Worm (Caenorhabditis elegans): ENCODE measurements around the gene F59E12.3.

The F59E12.3 gene

DNA sequence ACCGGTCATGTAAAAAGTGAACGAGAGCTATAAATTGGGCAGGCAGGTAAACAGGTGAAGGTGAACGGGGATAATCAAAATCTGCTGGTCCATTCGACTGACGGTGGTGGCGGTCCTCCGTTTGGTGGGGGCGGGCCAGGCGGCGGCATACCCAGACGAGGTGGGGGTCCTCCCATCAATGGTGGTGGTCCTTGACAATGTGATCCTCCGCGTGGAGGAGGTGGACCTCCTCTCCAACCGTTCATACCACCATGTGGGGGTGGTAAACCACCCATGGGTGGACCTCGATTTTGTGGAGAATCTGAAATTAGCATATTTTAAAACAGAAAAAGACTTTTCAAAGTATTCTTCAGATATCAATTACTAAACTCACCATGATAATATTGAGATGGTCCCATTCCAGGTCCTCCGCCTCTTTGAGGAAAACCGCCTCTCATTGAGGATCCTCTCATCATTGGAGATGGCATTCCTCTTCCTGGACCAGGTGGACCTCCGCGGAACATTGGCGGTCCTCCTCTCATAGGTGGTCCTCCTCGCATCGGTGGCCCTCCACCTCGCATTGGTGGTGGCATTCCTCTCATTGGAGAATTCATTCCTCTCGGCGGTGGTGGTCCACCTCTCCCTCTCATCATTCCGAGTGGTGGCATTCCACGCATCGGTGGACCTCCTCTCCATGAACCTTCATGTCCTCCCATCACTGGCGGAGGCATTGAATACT lies 2.4 kb downstream of the F59E12.3 start:
- TF ChIP-seq chd-7 (tag; optimal IDR thresholded peaks at IDR 0.05) (peak; percentile 2), zfh-2 (GFP tag; conservative IDR thresholded peaks at IDR 0.05) (peak; percentile 56), madf-6 (GFP tag; IDR thresholded peaks at IDR 0.05) (no peak), ztf-22 (GFP tag; optimal IDR thresholded peaks at IDR 0.05) (no peak), F57C9.4 (tag; optimal IDR thresholded peaks at IDR 0.05) (no peak), dpff-1 (tag; optimal IDR thresholded peaks at IDR 0.05) (no peak)

ce11 chrII:5642110-5642509 lies 4.0 kb downstream of the F59E12.3 start:
- no peak for TF ChIP-seq ceh-27 (GFP tag; optimal IDR thresholded peaks at IDR 0.05)
- TF ChIP-seq mxl-1 (tag; optimal IDR thresholded peaks at IDR 0.05): no peak
- TF ChIP-seq mcd-1 (GFP tag; IDR thresholded peaks at IDR 0.05): 0 out of 2 replicates have a peak, but pooled peaks have one; percentile 12
- no peak for TF ChIP-seq madf-6 (GFP tag; IDR thresholded peaks at IDR 0.05)
- TF ChIP-seq sdz-38 (tag; optimal IDR thresholded peaks at IDR 0.05): no peak
- peak; percentile 43; the same call in 1 of the 2 replicates for TF ChIP-seq zfh-2 (GFP tag; conservative IDR thresholded peaks at IDR 0.05)
- no peak for TF ChIP-seq lir-1 (GFP tag; conservative IDR thresholded peaks at IDR 0.05)
- TF ChIP-seq athp-1 (tag; optimal IDR thresholded peaks at IDR 0.05): no peak

DNA sequence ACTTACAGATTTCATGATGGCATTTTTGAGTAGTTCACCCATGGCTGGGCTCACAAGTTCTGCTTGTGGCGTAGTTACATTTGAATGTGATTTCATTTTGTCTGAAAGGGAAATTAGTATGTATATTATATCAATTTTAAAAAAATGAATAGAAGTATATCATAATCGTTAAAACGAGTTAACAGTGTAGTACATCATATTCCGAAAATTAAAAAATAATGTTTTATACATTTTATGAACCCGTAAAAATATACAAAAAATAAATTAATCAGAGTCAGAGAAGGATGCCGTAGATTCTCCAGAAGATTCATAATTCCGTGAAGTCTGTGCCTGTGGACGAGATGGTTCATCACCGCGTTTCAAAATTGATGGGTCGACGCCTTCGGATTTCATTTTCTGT lies 8.8 kb downstream of the F59E12.3 start, which contains the start of gene F59E12.9:
Gene F59E12.9 (minus strand): TSS at position 101 of the 400 bp plus-strand sequence.
- TF ChIP-seq egl-44 (GFP tag; IDR thresholded peaks at IDR 0.05) (no peak), mcd-1 (GFP tag; IDR thresholded peaks at IDR 0.05) (no peak), B0019.2 (GFP tag; conservative IDR thresholded peaks at IDR 0.05) (no peak), ceh-58 (GFP tag; IDR thresholded peaks at IDR 0.05) (no peak), attf-3 (GFP tag; conservative IDR thresholded peaks at IDR 0.05) (no peak), lin-26 (GFP tag; IDR thresholded peaks at IDR 0.05) (no peak), D2030.7 (GFP tag; IDR thresholded peaks at IDR 0.05) (no peak), ZK185.1 (tag; optimal IDR thresholded peaks at IDR 0.05; ENCODE audit: poor library complexity, severe bottlenecking) (no peak)

ce11 chrII:5648272-5648671 lies 10.1 kb downstream of the F59E12.3 start, which contains the start of gene ddl-1:
Gene ddl-1 (minus strand): TSS chrII:5648372.
- TF ChIP-seq chd-7 (tag; optimal IDR thresholded peaks at IDR 0.05): no peak
- TF ChIP-seq mel-28 (tag; optimal IDR thresholded peaks at IDR 0.05; ENCODE audit: borderline replicate concordance): no peak
- no peak for TF ChIP-seq lag-1 (GFP tag; IDR thresholded peaks at IDR 0.05)
- TF ChIP-seq ztf-22 (GFP tag; optimal IDR thresholded peaks at IDR 0.05): no peak
- TF ChIP-seq sea-2 (GFP tag; IDR thresholded peaks at IDR 0.05): no peak
- TF ChIP-seq C17E4.6 (GFP tag; IDR thresholded peaks at IDR 0.05): no peak
- TF ChIP-seq hsf-1 (GFP tag; IDR thresholded peaks at IDR 0.05): no peak
- no peak for TF ChIP-seq athp-1 (tag; optimal IDR thresholded peaks at IDR 0.05)
- no peak for TF ChIP-seq aptf-2 (GFP tag; conservative IDR thresholded peaks at IDR 0.05)
- no peak for TF ChIP-seq ceh-58 (GFP tag; IDR thresholded peaks at IDR 0.05)
- TF ChIP-seq tbp1 (GFP tag; optimal IDR thresholded peaks at IDR 0.05): no peak
- TF ChIP-seq F10E7.11 (tag; optimal IDR thresholded peaks at IDR 0.05): no peak
- TF ChIP-seq lsl-1 (GFP tag; optimal IDR thresholded peaks at IDR 0.05): no peak
- TF ChIP-seq attf-6 (GFP tag; IDR thresholded peaks at IDR 0.05): no peak
- TF ChIP-seq ztf-3 (GFP tag; optimal IDR thresholded peaks at IDR 0.05): no peak
- no peak for TF ChIP-seq cebp-2 (GFP tag; IDR thresholded peaks at IDR 0.05)
- TF ChIP-seq F52B5.7 (tag; optimal IDR thresholded peaks at IDR 0.05): no peak
- no peak for TF ChIP-seq bed-2 (GFP tag; IDR thresholded peaks at IDR 0.05)
- no peak for TF ChIP-seq mcd-1 (GFP tag; IDR thresholded peaks at IDR 0.05)
- TF ChIP-seq Y53F4B.3 (GFP tag; IDR thresholded peaks at IDR 0.05): no peak

Data from whole organism, young adult.